Worm (Caenorhabditis elegans) whole organism, young adult: ENCODE measurements around the gene col-170.

ENCODE experiments used
- B0261.1 ChIP-seq: sonication (generic microtip); optimal IDR thresholded peaks from 2 replicates; lab custom pipeline; 2016; ENCODE audit warnings: mild to moderate bottlenecking, missing genetic modification characterization, moderate library complexity, missing compliant biosample characterization
- C06A6.2 ChIP-seq: fragments of 200-800 bp; sonication (Bioruptor generic); conservative IDR thresholded peaks from 2 replicates; pipeline ENCODE4 v1.3.6; 2022; ENCODE audit warnings: missing genetic modification characterization, missing compliant biosample characterization
- D2030.7 ChIP-seq: fragments of 200-800 bp; sonication (Bioruptor generic); IDR thresholded peaks from 2 replicates; pipeline ENCODE4 v1.3.6; 2022; ENCODE audit warnings: missing genetic modification reagents, missing genetic modification characterization, missing compliant biosample characterization
- F10E7.11 ChIP-seq: sonication (generic microtip); optimal IDR thresholded peaks from 2 replicates; lab custom pipeline; 2017; ENCODE audit warnings: mild to moderate bottlenecking, missing genetic modification characterization, moderate library complexity, missing compliant biosample characterization
- F22D6.2 ChIP-seq: sonication (generic microtip); optimal IDR thresholded peaks from 2 replicates; lab custom pipeline; 2016; ENCODE audit warnings: mild to moderate bottlenecking, missing genetic modification characterization, missing compliant biosample characterization
- F23B12.7 ChIP-seq: sonication (generic microtip); optimal IDR thresholded peaks from 2 replicates; lab custom pipeline; 2017; ENCODE audit warnings: missing genetic modification characterization, mild to moderate bottlenecking, missing compliant biosample characterization, antibody characterized with exemption, moderate library complexity; ENCODE audit not compliant: insufficient read depth
- F37B4.10 ChIP-seq: fragments of 200-800 bp; sonication (Bioruptor generic); IDR thresholded peaks from 2 replicates; pipeline ENCODE4 v1.3.6; 2022; ENCODE audit warnings: missing genetic modification characterization, missing compliant biosample characterization
- F52B5.7 ChIP-seq: sonication (generic microtip); optimal IDR thresholded peaks from 2 replicates; lab custom pipeline; 2016; ENCODE audit warnings: mild to moderate bottlenecking, missing genetic modification characterization, missing compliant biosample characterization
- T07F8.4 ChIP-seq: sonication (generic microtip); optimal IDR thresholded peaks from 2 replicates; lab custom pipeline; 2016; ENCODE audit warnings: mild to moderate bottlenecking, missing genetic modification characterization, moderate library complexity, missing compliant biosample characterization
- T26A5.8 ChIP-seq: sonication (generic microtip); optimal IDR thresholded peaks from 2 replicates; lab custom pipeline; 2016; ENCODE audit warnings: missing genetic modification characterization, missing compliant biosample characterization
- Y56A3A.18 ChIP-seq: fragments of 200-800 bp; sonication (Bioruptor generic); IDR thresholded peaks from 2 replicates; pipeline ENCODE4 v1.3.6; 2022; ENCODE audit warnings: missing genetic modification reagents, missing genetic modification characterization, missing compliant biosample characterization
- Y67H2A.10 ChIP-seq: fragments of 200-800 bp; sonication (Bioruptor generic); conservative IDR thresholded peaks from 2 replicates; pipeline ENCODE4 v1.3.6; 2022; ENCODE audit warnings: missing genetic modification reagents, missing genetic modification characterization, missing compliant biosample characterization
- bed-1 ChIP-seq: fragments of 200-800 bp; sonication (Bioruptor generic); IDR thresholded peaks from 2 replicates; pipeline ENCODE4 v1.3.6; 2022; ENCODE audit warnings: missing genetic modification reagents, missing genetic modification characterization, missing compliant biosample characterization
- bed-2 ChIP-seq: fragments of 200-800 bp; sonication (Bioruptor generic); IDR thresholded peaks from 2 replicates; pipeline ENCODE4 v1.3.6; 2022; ENCODE audit warnings: missing genetic modification reagents, missing genetic modification characterization, missing compliant biosample characterization
- cebp-1 ChIP-seq, 2 experiments: fragments of 200-800 bp in 1 of 2; sonication (Bioruptor generic) in 1 of 2; sonication (generic microtip) in 1 of 2; IDR thresholded peaks in 1 of 2; optimal IDR thresholded peaks in 1 of 2; 2 replicates each; pipeline versions ENCODE4 v1.3.6 to Lab custom; 2017 to 2022; ENCODE audit warnings: missing compliant biosample characterization in 2 of 2, missing genetic modification characterization in 2 of 2, mild to moderate bottlenecking in 1 of 2, missing genetic modification reagents in 1 of 2, moderate library complexity in 1 of 2
- ceh-79 ChIP-seq: sonication (generic microtip); optimal IDR thresholded peaks from 2 replicates; lab custom pipeline; 2017; ENCODE audit warnings: mild to moderate bottlenecking, missing genetic modification characterization, missing compliant biosample characterization
- ceh-91 ChIP-seq: fragments of 200-800 bp; sonication (Bioruptor generic); IDR thresholded peaks from 2 replicates; pipeline ENCODE4 v1.3.6; 2022; ENCODE audit warnings: missing genetic modification reagents, missing genetic modification characterization, missing compliant biosample characterization
- chd-7 ChIP-seq: sonication (generic microtip); optimal IDR thresholded peaks from 2 replicates; lab custom pipeline; 2016; ENCODE audit warnings: mild to moderate bottlenecking, missing genetic modification characterization, moderate library complexity, missing compliant biosample characterization
- efl-1 ChIP-seq: fragments of 150-350 bp; optimal IDR thresholded peaks from 2 replicates; lab custom pipeline; 2014; ENCODE audit warnings: missing biosample characterization, missing genetic modification reagents, missing genetic modification characterization
- egl-18 ChIP-seq: fragments of 200-800 bp; sonication (Bioruptor generic); IDR thresholded peaks from 2 replicates; pipeline ENCODE4 v1.3.6; 2022; ENCODE audit warnings: missing genetic modification reagents, missing genetic modification characterization, missing compliant biosample characterization
- gei-17 ChIP-seq: fragments of 200-800 bp; sonication (Bioruptor generic); optimal IDR thresholded peaks from 2 replicates; lab custom pipeline; 2018; ENCODE audit warnings: mild to moderate bottlenecking, missing genetic modification characterization, missing compliant biosample characterization
- hlh-12 ChIP-seq: sonication (generic microtip); optimal IDR thresholded peaks from 2 replicates; lab custom pipeline; 2016; ENCODE audit warnings: missing genetic modification characterization, missing compliant biosample characterization
- hmg-20 ChIP-seq: fragments of 200-800 bp; sonication (Bioruptor generic); IDR thresholded peaks from 2 replicates; pipeline ENCODE4 v1.3.6; 2022; ENCODE audit warnings: missing genetic modification reagents, missing genetic modification characterization, missing compliant biosample characterization
- let-607 ChIP-seq, 2 experiments: fragments of 200-800 bp in 1 of 2; sonication (Bioruptor generic) in 1 of 2; sonication (generic microtip) in 1 of 2; optimal IDR thresholded peaks; 2 replicates each; lab custom pipeline; 2016 to 2018; ENCODE audit warnings: mild to moderate bottlenecking in 2 of 2, missing compliant biosample characterization in 2 of 2, missing genetic modification characterization in 2 of 2, moderate library complexity in 2 of 2, missing genotype in 1 of 2
- lin-54 ChIP-seq: fragments of 200-800 bp; sonication (Bioruptor generic); optimal IDR thresholded peaks from 2 replicates; lab custom pipeline; 2018; ENCODE audit warnings: mild to moderate bottlenecking, missing genetic modification characterization, missing compliant biosample characterization
- madf-10 ChIP-seq: sonication (generic microtip); optimal IDR thresholded peaks from 2 replicates; lab custom pipeline; 2016; ENCODE audit warnings: mild to moderate bottlenecking, missing genetic modification characterization, missing compliant biosample characterization
- madf-6 ChIP-seq: fragments of 200-800 bp; sonication (Bioruptor generic); IDR thresholded peaks from 2 replicates; pipeline ENCODE4 v1.3.6; 2022; ENCODE audit warnings: missing genetic modification reagents, missing genetic modification characterization, missing compliant biosample characterization
- mel-28 ChIP-seq: sonication (generic microtip); optimal IDR thresholded peaks from 2 replicates; lab custom pipeline; 2016; ENCODE audit warnings: borderline replicate concordance, mild to moderate bottlenecking, missing genetic modification characterization, missing compliant biosample characterization
- nfyb-1 ChIP-seq: fragments of 200-800 bp; sonication (Bioruptor generic); IDR thresholded peaks from 2 replicates; pipeline ENCODE4 v1.3.6; 2022; ENCODE audit warnings: missing genetic modification reagents, missing genetic modification characterization, missing compliant biosample characterization
- nhr-179 ChIP-seq: sonication (generic microtip); optimal IDR thresholded peaks from 2 replicates; lab custom pipeline; 2016; ENCODE audit warnings: mild to moderate bottlenecking, missing genetic modification characterization, missing compliant biosample characterization
- nhr-90 ChIP-seq: sonication (generic microtip); optimal IDR thresholded peaks from 2 replicates; lab custom pipeline; 2016; ENCODE audit warnings: missing genotype, mild to moderate bottlenecking, missing genetic modification characterization, missing compliant biosample characterization
- pbrm-1 ChIP-seq: fragments of 200-800 bp; sonication (Bioruptor generic); IDR thresholded peaks from 2 replicates; pipeline ENCODE4 v1.3.6; 2022; ENCODE audit warnings: missing genetic modification reagents, missing genetic modification characterization, missing compliant biosample characterization
- rcor-1 ChIP-seq: fragments of 200-800 bp; sonication (Bioruptor generic); IDR thresholded peaks from 2 replicates; pipeline ENCODE4 v1.3.6; 2022; ENCODE audit warnings: missing genetic modification reagents, missing genetic modification characterization, missing compliant biosample characterization
- repo-1 ChIP-seq: sonication (generic microtip); optimal IDR thresholded peaks from 2 replicates; lab custom pipeline; 2017; ENCODE audit warnings: mild to moderate bottlenecking, missing genetic modification characterization, missing compliant biosample characterization
- sea-2 ChIP-seq: fragments of 200-800 bp; sonication (Bioruptor generic); IDR thresholded peaks from 2 replicates; pipeline ENCODE4 v1.3.6; 2022; ENCODE audit warnings: missing genetic modification characterization, missing compliant biosample characterization
- snpc-1.1 ChIP-seq: sonication (generic microtip); optimal IDR thresholded peaks from 2 replicates; lab custom pipeline; 2017; ENCODE audit warnings: missing genetic modification characterization, mild to moderate bottlenecking, missing compliant biosample characterization, antibody characterized with exemption, moderate library complexity, missing genotype, missing genetic modification reagents; ENCODE audit not compliant: insufficient read depth
- snpc-1.3 ChIP-seq: sonication (generic microtip); optimal IDR thresholded peaks from 2 replicates; lab custom pipeline; 2017; ENCODE audit warnings: missing genetic modification characterization, mild to moderate bottlenecking, missing compliant biosample characterization, antibody characterized with exemption, moderate library complexity, missing genotype, missing genetic modification reagents; ENCODE audit not compliant: insufficient read depth
- somi-1 ChIP-seq: fragments of 200-800 bp; sonication (Bioruptor generic); optimal IDR thresholded peaks from 2 replicates; lab custom pipeline; 2018; ENCODE audit warnings: mild to moderate bottlenecking, missing genetic modification characterization, missing compliant biosample characterization
- unc-130 ChIP-seq: sonication (generic microtip); optimal IDR thresholded peaks from 2 replicates; lab custom pipeline; 2016; ENCODE audit warnings: missing genetic modification reagents, missing genetic modification characterization, missing compliant biosample characterization
- xnd-1 ChIP-seq: sonication (generic microtip); optimal IDR thresholded peaks from 2 replicates; lab custom pipeline; 2016; ENCODE audit warnings: missing genotype, missing genetic modification reagents, missing genetic modification characterization, missing compliant biosample characterization
- zfh-2 ChIP-seq: fragments of 200-800 bp; sonication (Bioruptor generic); conservative IDR thresholded peaks from 2 replicates; pipeline ENCODE4 v1.3.6; 2022; ENCODE audit warnings: missing genetic modification reagents, missing genetic modification characterization, missing compliant biosample characterization
- ztf-18 ChIP-seq: sonication (generic microtip); optimal IDR thresholded peaks from 2 replicates; lab custom pipeline; 2016; ENCODE audit warnings: missing genotype, mild to moderate bottlenecking, missing genetic modification characterization, missing compliant biosample characterization
- ztf-26 ChIP-seq: sonication (generic microtip); optimal IDR thresholded peaks from 2 replicates; lab custom pipeline; 2017; ENCODE audit warnings: missing genetic modification characterization, missing compliant biosample characterization
- ztf-28 ChIP-seq: fragments of 200-800 bp; sonication (Bioruptor generic); IDR thresholded peaks from 2 replicates; pipeline ENCODE4 v1.3.6; 2022; ENCODE audit warnings: missing genetic modification reagents, missing genetic modification characterization, missing compliant biosample characterization
- ztf-3 ChIP-seq: fragments of 200-800 bp; sonication (Bioruptor generic); optimal IDR thresholded peaks from 2 replicates; lab custom pipeline; 2018; ENCODE audit warnings: mild to moderate bottlenecking, missing genetic modification characterization, missing compliant biosample characterization
- ztf-6 ChIP-seq: fragments of 200-800 bp; sonication (Bioruptor generic); IDR thresholded peaks from 2 replicates; pipeline ENCODE4 v1.3.6; 2022; ENCODE audit warnings: missing genetic modification reagents, missing genetic modification characterization, missing compliant biosample characterization

Gene col-170

ce11 chrX:6292143-6292542 is 39.4 kb upstream of the col-170 start (continued):
- TF ChIP-seq hmg-20 (GFP tag; lab: Robert Waterston, UW) (peak; percentile 88), F23B12.7 (tag; lab: Kevin White, UChicago) (peak; percentile 79), rcor-1 (GFP tag; lab: Robert Waterston, UW) (peak; percentile 87), T07F8.4 (tag; lab: Kevin White, UChicago) (peak; percentile 74), ceh-91 (GFP tag; lab: Robert Waterston, UW) (no peak), ztf-6 (GFP tag; lab: Robert Waterston, UW) (0 out of 2 replicates have a peak, but pooled peaks have one; percentile 59), somi-1 (GFP tag; lab: Kevin White, UChicago) (peak; percentile 77), hlh-12 (tag; lab: Kevin White, UChicago) (peak; percentile 89), B0261.1 (tag; lab: Kevin White, UChicago) (peak; percentile 90), unc-130 (GFP tag; lab: Kevin White, UChicago) (peak; percentile 67), bed-1 (GFP tag; lab: Robert Waterston, UW) (peak; percentile 93), sea-2 (no peak), let-607 (tag; optimal IDR thresholded peaks at IDR 0.05; lab: Kevin White, UChicago) (peak; percentile 57 to 68), chd-7 (tag; lab: Kevin White, UChicago) (peak; percentile 91), C06A6.2 (GFP tag; lab: Robert Waterston, UW) (no peak), madf-10 (peak; percentile 70), F22D6.2 (tag; lab: Kevin White, UChicago) (peak; percentile 45), bed-2 (GFP tag; lab: Robert Waterston, UW) (0 out of 2 replicates have a peak, but pooled peaks have one; percentile 32), F10E7.11 (peak; percentile 76), ztf-26 (tag; lab: Kevin White, UChicago) (peak; percentile 77), gei-17 (GFP tag; lab: Kevin White, UChicago) (peak; percentile 79), repo-1 (tag; lab: Kevin White, UChicago) (peak; percentile 79), cebp-1 (GFP tag; IDR thresholded peaks at IDR 0.05; lab: Robert Waterston, UW) (peak; percentile 54; the same call in 1 of the 2 replicates), cebp-1 (tag; optimal IDR thresholded peaks at IDR 0.05; lab: Kevin White, UChicago) (peak; percentile 79), xnd-1 (tag; lab: Kevin White, UChicago) (no peak), D2030.7 (GFP tag; lab: Robert Waterston, UW) (peak; percentile 83), ztf-18 (tag; lab: Kevin White, UChicago) (peak; percentile 72), pbrm-1 (GFP tag; lab: Robert Waterston, UW) (peak; percentile 89), T26A5.8 (peak; percentile 92), nhr-179 (peak; percentile 65), Y67H2A.10 (GFP tag; lab: Robert Waterston, UW) (no peak), ceh-79 (tag; lab: Kevin White, UChicago) (peak; percentile 75), mel-28 (tag; lab: Kevin White, UChicago) (peak; percentile 42), nfyb-1 (peak; percentile 92), F52B5.7 (tag; lab: Kevin White, UChicago) (peak; percentile 87), zfh-2 (GFP tag; lab: Robert Waterston, UW) (peak; percentile 87), egl-18 (GFP tag; lab: Robert Waterston, UW) (peak; percentile 84), lin-54 (GFP tag; lab: Kevin White, UChicago) (peak; percentile 72), nhr-90 (peak; percentile 91), efl-1 (GFP tag; lab: Kevin White, UChicago) (no peak), madf-6 (GFP tag; lab: Robert Waterston, UW) (peak; percentile 71), Y56A3A.18 (peak; percentile 94), ztf-28 (GFP tag; lab: Robert Waterston, UW) (peak; percentile 74; the same call in 1 of the 2 replicates), snpc-1.3 (tag; lab: Kevin White, UChicago) (peak; percentile 82), snpc-1.1 (tag; lab: Kevin White, UChicago) (peak; percentile 72), F37B4.10 (GFP tag; lab: Robert Waterston, UW) (0 out of 2 replicates have a peak, but pooled peaks have one; percentile 54), ztf-3 (no peak)
